Worm (Caenorhabditis elegans) whole organism, young adult: ENCODE results near the gene C26B9.3.

ENCODE experiments used
- F33H1.4 ChIP-seq: fragments of 200-800 bp; sonication (Bioruptor generic); IDR thresholded peaks from 2 replicates; pipeline ENCODE4 v1.3.6; 2022; ENCODE audit warnings: missing genetic modification reagents, missing genetic modification characterization, missing compliant biosample characterization
- F49E8.2 ChIP-seq: sonication (generic microtip); optimal IDR thresholded peaks from 3 replicates; lab custom pipeline; 2017; ENCODE audit warnings: missing genetic modification characterization, mild to moderate bottlenecking, missing compliant biosample characterization, antibody characterized with exemption, moderate library complexity; ENCODE audit not compliant: insufficient read depth
- K12H6.12 ChIP-seq: fragments of 200-800 bp; sonication (Bioruptor generic); optimal IDR thresholded peaks from 2 replicates; lab custom pipeline; 2018; ENCODE audit warnings: mild to moderate bottlenecking, missing genetic modification characterization, missing compliant biosample characterization
- Y95B8A.8 ChIP-seq: fragments of 200-800 bp; sonication (Bioruptor generic); IDR thresholded peaks from 2 replicates; pipeline ENCODE4 v1.3.6; 2022; ENCODE audit warnings: missing genetic modification reagents, missing genetic modification characterization, missing compliant biosample characterization
- ZK185.1 ChIP-seq: sonication (generic microtip); optimal IDR thresholded peaks from 2 replicates; lab custom pipeline; 2016; ENCODE audit warnings: mild to moderate bottlenecking, missing genetic modification characterization, missing compliant biosample characterization; ENCODE audit not compliant: poor library complexity, severe bottlenecking
- aptf-3 ChIP-seq: fragments of 200-800 bp; sonication (Bioruptor generic); IDR thresholded peaks from 2 replicates; pipeline ENCODE4 v1.3.6; 2022; ENCODE audit warnings: missing genetic modification characterization, missing compliant biosample characterization
- atf-7 ChIP-seq: sonication (generic microtip); optimal IDR thresholded peaks from 2 replicates; lab custom pipeline; 2017; ENCODE audit warnings: mild to moderate bottlenecking, missing genetic modification characterization, missing compliant biosample characterization
- athp-1 ChIP-seq: sonication (generic microtip); optimal IDR thresholded peaks from 2 replicates; lab custom pipeline; 2017; ENCODE audit warnings: mild to moderate bottlenecking, missing genetic modification characterization, missing compliant biosample characterization
- attf-5 ChIP-seq: fragments of 200-800 bp; sonication (Bioruptor generic); optimal IDR thresholded peaks from 2 replicates; lab custom pipeline; 2018; ENCODE audit warnings: mild to moderate bottlenecking, missing genetic modification characterization, missing compliant biosample characterization
- ccch-3 ChIP-seq: fragments of 200-800 bp; sonication (Bioruptor generic); optimal IDR thresholded peaks from 2 replicates; lab custom pipeline; 2018; ENCODE audit warnings: mild to moderate bottlenecking, missing genetic modification characterization, missing compliant biosample characterization
- cebp-1 ChIP-seq, 2 experiments: fragments of 200-800 bp in 1 of 2; sonication (Bioruptor generic) in 1 of 2; sonication (generic microtip) in 1 of 2; IDR thresholded peaks in 1 of 2; optimal IDR thresholded peaks in 1 of 2; 2 replicates each; pipeline versions ENCODE4 v1.3.6 to Lab custom; 2017 to 2022; ENCODE audit warnings: missing compliant biosample characterization in 2 of 2, missing genetic modification characterization in 2 of 2, mild to moderate bottlenecking in 1 of 2, missing genetic modification reagents in 1 of 2, moderate library complexity in 1 of 2
- ceh-27 ChIP-seq: fragments of 200-800 bp; sonication (Bioruptor generic); optimal IDR thresholded peaks from 2 replicates; lab custom pipeline; 2018; ENCODE audit warnings: mild to moderate bottlenecking, missing genetic modification characterization, moderate library complexity, missing compliant biosample characterization
- ceh-40 ChIP-seq: fragments of 200-800 bp; sonication (Bioruptor generic); IDR thresholded peaks from 2 replicates; pipeline ENCODE4 v1.3.6; 2022; ENCODE audit warnings: missing genetic modification characterization, missing compliant biosample characterization
- ceh-58 ChIP-seq: fragments of 200-800 bp; sonication (Bioruptor generic); IDR thresholded peaks from 2 replicates; pipeline ENCODE4 v1.3.6; 2022; ENCODE audit warnings: missing genetic modification characterization, missing compliant biosample characterization
- ceh-91 ChIP-seq: fragments of 200-800 bp; sonication (Bioruptor generic); IDR thresholded peaks from 2 replicates; pipeline ENCODE4 v1.3.6; 2022; ENCODE audit warnings: missing genetic modification reagents, missing genetic modification characterization, missing compliant biosample characterization
- dpl-1 ChIP-seq: fragments of 150-350 bp; optimal IDR thresholded peaks from 2 replicates; lab custom pipeline; 2014; ENCODE audit warnings: missing biosample characterization, missing genetic modification reagents, missing genetic modification characterization
- hlh-26 ChIP-seq: fragments of 200-800 bp; sonication (Bioruptor generic); conservative IDR thresholded peaks from 2 replicates; pipeline ENCODE4 v1.3.6; 2022; ENCODE audit warnings: missing genetic modification reagents, missing genetic modification characterization, missing compliant biosample characterization
- hmg-1.2 ChIP-seq: fragments of 200-800 bp; sonication (Bioruptor generic); IDR thresholded peaks from 2 replicates; pipeline ENCODE4 v1.3.6; 2022; ENCODE audit warnings: missing genetic modification reagents, missing genetic modification characterization, missing compliant biosample characterization
- hrde-1 ChIP-seq: sonication (generic microtip); optimal IDR thresholded peaks from 2 replicates; lab custom pipeline; 2016; ENCODE audit warnings: missing genetic modification characterization, mild to moderate bottlenecking, missing compliant biosample characterization, moderate library complexity, missing genotype, missing genetic modification reagents, borderline replicate concordance
- lag-1 ChIP-seq: fragments of 200-800 bp; sonication (Bioruptor generic); IDR thresholded peaks from 2 replicates; pipeline ENCODE4 v1.3.6; 2022; ENCODE audit warnings: missing genetic modification reagents, missing genetic modification characterization, missing compliant biosample characterization
- let-526 ChIP-seq: fragments of 200-800 bp; sonication (Bioruptor generic); IDR thresholded peaks from 2 replicates; pipeline ENCODE4 v1.3.6; 2022; ENCODE audit warnings: missing genetic modification reagents, missing genetic modification characterization, missing compliant biosample characterization
- lin-40 ChIP-seq: sonication (generic microtip); optimal IDR thresholded peaks from 2 replicates; lab custom pipeline; 2016; ENCODE audit warnings: missing genetic modification characterization, mild to moderate bottlenecking, missing compliant biosample characterization, missing genotype, missing genetic modification reagents
- lin-54 ChIP-seq: fragments of 200-800 bp; sonication (Bioruptor generic); optimal IDR thresholded peaks from 2 replicates; lab custom pipeline; 2018; ENCODE audit warnings: mild to moderate bottlenecking, missing genetic modification characterization, missing compliant biosample characterization
- lir-1 ChIP-seq: fragments of 200-800 bp; sonication (Bioruptor generic); conservative IDR thresholded peaks from 2 replicates; pipeline ENCODE4 v1.3.6; 2022; ENCODE audit warnings: missing genetic modification reagents, missing genetic modification characterization, missing compliant biosample characterization
- madf-10 ChIP-seq: sonication (generic microtip); optimal IDR thresholded peaks from 2 replicates; lab custom pipeline; 2016; ENCODE audit warnings: mild to moderate bottlenecking, missing genetic modification characterization, missing compliant biosample characterization
- madf-3 ChIP-seq: fragments of 200-800 bp; sonication (Bioruptor generic); IDR thresholded peaks from 2 replicates; pipeline ENCODE4 v1.3.6; 2022; ENCODE audit warnings: missing genetic modification reagents, missing genetic modification characterization, missing compliant biosample characterization
- madf-8 ChIP-seq: fragments of 200-800 bp; sonication (Bioruptor generic); conservative IDR thresholded peaks from 2 replicates; pipeline ENCODE4 v1.3.6; 2022; ENCODE audit warnings: missing genetic modification reagents, missing genetic modification characterization, missing compliant biosample characterization
- nfyb-1 ChIP-seq: fragments of 200-800 bp; sonication (Bioruptor generic); IDR thresholded peaks from 2 replicates; pipeline ENCODE4 v1.3.6; 2022; ENCODE audit warnings: missing genetic modification reagents, missing genetic modification characterization, missing compliant biosample characterization
- nhr-80 ChIP-seq: sonication (generic microtip); optimal IDR thresholded peaks from 2 replicates; lab custom pipeline; 2016; ENCODE audit warnings: missing genetic modification characterization, missing compliant biosample characterization
- pbrm-1 ChIP-seq: fragments of 200-800 bp; sonication (Bioruptor generic); IDR thresholded peaks from 2 replicates; pipeline ENCODE4 v1.3.6; 2022; ENCODE audit warnings: missing genetic modification reagents, missing genetic modification characterization, missing compliant biosample characterization
- pha-4 ChIP-seq: fragments of 150-350 bp; sonication (generic microtip); optimal IDR thresholded peaks from 2 replicates; lab custom pipeline; 2014; ENCODE audit warnings: missing biosample characterization, missing genetic modification reagents, missing genetic modification characterization
- sea-2 ChIP-seq: fragments of 200-800 bp; sonication (Bioruptor generic); IDR thresholded peaks from 2 replicates; pipeline ENCODE4 v1.3.6; 2022; ENCODE audit warnings: missing genetic modification characterization, missing compliant biosample characterization
- snpc-3.4 ChIP-seq: sonication (generic microtip); optimal IDR thresholded peaks from 2 replicates; lab custom pipeline; 2017; ENCODE audit warnings: missing genetic modification characterization, mild to moderate bottlenecking, missing compliant biosample characterization, antibody characterized with exemption, moderate library complexity, missing genotype, missing genetic modification reagents
- snpc-4 ChIP-seq, 5 experiments: fragments of 150-350 bp in 1 of 5; sonication (generic microtip) in 4 of 5; optimal IDR thresholded peaks; 2 replicates each; lab custom pipeline; 2014 to 2018; ENCODE audit warnings: missing genetic modification characterization in 5 of 5, missing biosample characterization in 3 of 5, antibody characterized with exemption in 2 of 5, mild to moderate bottlenecking in 2 of 5, missing compliant biosample characterization in 2 of 5, missing genotype in 2 of 5, moderate library complexity in 2 of 5, missing genetic modification reagents in 1 of 5
- somi-1 ChIP-seq: fragments of 200-800 bp; sonication (Bioruptor generic); optimal IDR thresholded peaks from 2 replicates; lab custom pipeline; 2018; ENCODE audit warnings: mild to moderate bottlenecking, missing genetic modification characterization, missing compliant biosample characterization
- tbp1 ChIP-seq: fragments of 200-800 bp; sonication (Bioruptor generic); optimal IDR thresholded peaks from 2 replicates; lab custom pipeline; 2018; ENCODE audit warnings: mild to moderate bottlenecking, missing genetic modification characterization, missing compliant biosample characterization
- unc-62 ChIP-seq: fragments of 150-350 bp; optimal IDR thresholded peaks from 2 replicates; lab custom pipeline; 2014; ENCODE audit warnings: missing biosample characterization, missing genetic modification reagents, missing genetic modification characterization
- ztf-18 ChIP-seq: sonication (generic microtip); optimal IDR thresholded peaks from 2 replicates; lab custom pipeline; 2016; ENCODE audit warnings: missing genotype, mild to moderate bottlenecking, missing genetic modification characterization, missing compliant biosample characterization
- ztf-26 ChIP-seq: sonication (generic microtip); optimal IDR thresholded peaks from 2 replicates; lab custom pipeline; 2017; ENCODE audit warnings: missing genetic modification characterization, missing compliant biosample characterization
- ztf-3 ChIP-seq: fragments of 200-800 bp; sonication (Bioruptor generic); optimal IDR thresholded peaks from 2 replicates; lab custom pipeline; 2018; ENCODE audit warnings: mild to moderate bottlenecking, missing genetic modification characterization, missing compliant biosample characterization

Gene C26B9.3

DNA sequence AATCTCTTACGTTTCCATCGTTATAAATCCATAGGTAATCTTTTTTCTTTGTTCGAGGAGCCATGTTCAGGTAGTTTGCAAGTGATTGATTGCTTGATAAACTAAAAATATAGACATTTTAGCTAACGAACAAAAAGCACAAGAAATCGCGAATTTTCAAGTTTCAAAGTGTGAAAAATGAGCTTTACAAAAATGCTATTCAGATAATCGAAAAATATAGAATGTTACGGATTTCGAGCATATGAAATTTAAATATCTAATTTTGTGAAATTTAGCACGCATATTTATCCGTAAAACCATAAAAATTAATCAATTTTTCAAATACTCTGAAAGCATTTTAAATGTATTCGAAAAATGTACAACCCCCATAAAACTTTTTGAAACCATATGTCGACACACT is 2.7 kb upstream of the C26B9.3 start, which contains the start of gene C26B9.6:
Gene C26B9.6 (minus strand): TSS at position 101 of the 400 bp plus-strand sequence.
- TF ChIP-seq madf-8 (GFP tag; lab: Robert Waterston, UW) (no peak), ceh-91 (GFP tag; lab: Robert Waterston, UW) (no peak), ztf-3 (GFP tag; lab: Kevin White, UChicago) (no peak)

DNA sequence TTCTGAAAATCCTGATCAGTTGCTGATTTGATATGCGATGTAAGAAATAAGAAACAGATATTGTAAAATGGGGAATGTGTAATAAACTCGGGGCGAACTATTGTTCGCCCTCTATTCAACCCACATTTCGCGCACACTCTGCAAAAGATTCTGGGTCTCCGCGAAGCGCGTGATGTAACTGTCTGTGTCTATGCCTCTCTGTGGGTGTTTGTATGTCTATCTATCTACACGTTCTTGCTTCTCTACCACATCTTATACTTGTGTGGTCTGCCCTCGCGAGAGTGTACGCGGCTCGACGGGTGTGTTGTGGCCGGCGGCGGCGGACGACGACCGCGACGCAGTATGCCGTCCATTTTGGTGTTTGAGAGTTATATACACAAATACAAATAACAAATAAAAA is 1.6 kb upstream of the C26B9.3 start:
- TF ChIP-seq attf-5 (GFP tag; lab: Kevin White, UChicago) (peak; percentile 60), snpc-3.4 (tag; lab: Kevin White, UChicago) (peak; percentile 44), madf-3 (GFP tag; lab: Robert Waterston, UW) (0 out of 2 replicates have a peak, but pooled peaks have one; percentile 62), let-526 (GFP tag; lab: Robert Waterston, UW) (0 out of 2 replicates have a peak, but pooled peaks have one; percentile 27), snpc-4 (GFP tag; optimal IDR thresholded peaks at IDR 0.05; lab: Kevin White, UChicago) (no peak), snpc-4 (tag; optimal IDR thresholded peaks at IDR 0.05; lab: Kevin White, UChicago) (peak in 2 of 4 experiments; percentile 17 to 40), K12H6.12 (tag; lab: Kevin White, UChicago) (peak; percentile 47), ztf-26 (tag; lab: Kevin White, UChicago) (peak; percentile 33), somi-1 (GFP tag; lab: Kevin White, UChicago) (no peak), hrde-1 (tag; lab: Kevin White, UChicago) (no peak), nfyb-1 (GFP tag; lab: Robert Waterston, UW) (0 out of 2 replicates have a peak, but pooled peaks have one; percentile 47), madf-8 (GFP tag; lab: Robert Waterston, UW) (no peak), lag-1 (GFP tag; lab: Robert Waterston, UW) (no peak), ceh-27 (GFP tag; lab: Kevin White, UChicago) (peak; percentile 73), ZK185.1 (tag; lab: Kevin White, UChicago) (peak; percentile 21), nhr-80 (tag; lab: Kevin White, UChicago) (peak; percentile 73), pbrm-1 (GFP tag; lab: Robert Waterston, UW) (peak; percentile 20; the same call in 1 of the 2 replicates), lin-40 (tag; lab: Kevin White, UChicago) (peak; percentile 68), madf-10 (peak; percentile 95), ztf-18 (tag; lab: Kevin White, UChicago) (peak; percentile 17), tbp1 (GFP tag; lab: Kevin White, UChicago) (no peak), Y95B8A.8 (GFP tag; lab: Robert Waterston, UW) (no peak), ccch-3 (GFP tag; lab: Kevin White, UChicago) (no peak), hmg-1.2 (GFP tag; lab: Robert Waterston, UW) (peak; percentile 75; the same call in 1 of the 2 replicates)

DNA sequence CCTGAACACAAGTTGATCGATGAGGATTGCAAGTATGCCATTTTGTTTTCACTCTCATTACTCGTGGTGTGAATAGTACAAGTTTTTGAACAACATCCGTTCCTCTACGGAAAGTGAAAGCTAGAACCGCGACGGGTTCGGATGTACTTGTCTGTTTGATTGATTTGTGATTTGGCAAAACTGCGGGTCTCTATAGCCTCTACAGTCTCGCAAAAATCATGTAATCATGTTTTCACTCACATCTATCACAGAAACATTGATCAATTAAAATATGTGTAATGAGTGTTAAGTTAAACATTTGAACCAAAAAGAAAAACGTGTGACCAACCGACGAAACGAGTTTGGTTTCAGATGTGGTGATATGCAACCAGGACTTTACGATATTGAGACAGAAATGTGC is 1.3 kb downstream of the C26B9.3 start:
- TF ChIP-seq atf-7 (tag; lab: Kevin White, UChicago) (no peak), cebp-1 (GFP tag; IDR thresholded peaks at IDR 0.05; lab: Robert Waterston, UW) (no peak), cebp-1 (tag; optimal IDR thresholded peaks at IDR 0.05; lab: Kevin White, UChicago) (no peak), ztf-3 (GFP tag; lab: Kevin White, UChicago) (no peak), lin-54 (GFP tag; lab: Kevin White, UChicago) (no peak), dpl-1 (GFP tag; lab: Kevin White, UChicago) (no peak), aptf-3 (GFP tag; lab: Robert Waterston, UW) (no peak), ceh-40 (no peak), unc-62 (GFP tag; lab: Kevin White, UChicago) (no peak), ceh-58 (GFP tag; lab: Robert Waterston, UW) (no peak), F49E8.2 (tag; lab: Kevin White, UChicago) (no peak), hlh-26 (GFP tag; lab: Robert Waterston, UW) (no peak), F33H1.4 (GFP tag; lab: Robert Waterston, UW) (no peak), athp-1 (tag; lab: Kevin White, UChicago) (no peak), snpc-3.4 (tag; lab: Kevin White, UChicago) (no peak), Y95B8A.8 (GFP tag; lab: Robert Waterston, UW) (no peak), sea-2 (GFP tag; lab: Robert Waterston, UW) (no peak), pha-4 (tag; lab: Kevin White, UChicago) (no peak), lir-1 (GFP tag; lab: Robert Waterston, UW) (no peak), ccch-3 (GFP tag; lab: Kevin White, UChicago) (no peak)
- TF ChIP-seq, all 124 proteins: peak for 0
